Fruit fly (Drosophila melanogaster): ENCODE data around the gene Ubc7.

The Ubc7 gene

dm6 chrX:16607828-16608227, 14.4 kb downstream of the Ubc7 start:
- TF ChIP-seq CG33017 (tag; optimal IDR thresholded peaks at IDR 0.05) = no peak
- peak; percentile 71 for TF ChIP-seq CG14711 (tag; optimal IDR thresholded peaks at IDR 0.05)

- TF ChIP-seq pad (GFP tag; optimal IDR thresholded peaks at IDR 0.05) (peak; percentile 42), CG7101 (tag; optimal IDR thresholded peaks at IDR 0.05) (peak; percentile 18), CG1620 (GFP tag; optimal IDR thresholded peaks at IDR 0.05) (peak; percentile 31), CG5204 (GFP tag; optimal IDR thresholded peaks at IDR 0.05) (no peak), kay (GFP tag; ENCODE audit: borderline replicate concordance) (no peak), Clk (GFP tag; optimal IDR thresholded peaks at IDR 0.05) (no peak), CG33017 (tag; optimal IDR thresholded peaks at IDR 0.05) (peak; percentile 6), Mnt (GFP tag; optimal IDR thresholded peaks at IDR 0.05) (peak; percentile 51), cnc (optimal IDR thresholded peaks at IDR 0.05) (no peak), CG12768 (GFP tag; optimal IDR thresholded peaks at IDR 0.05) (no peak), Crg-1 (GFP tag; optimal IDR thresholded peaks at IDR 0.05) (peak; percentile 39), bab1 (GFP tag; optimal IDR thresholded peaks at IDR 0.05) (peak; percentile 30), CG7045 (GFP tag; optimal IDR thresholded peaks at IDR 0.05) (no peak), toe (GFP tag; optimal IDR thresholded peaks at IDR 0.05) (no peak), ovo (GFP tag; optimal IDR thresholded peaks at IDR 0.05) (no peak), CG14711 (tag; optimal IDR thresholded peaks at IDR 0.05) (no peak), tj (GFP tag; optimal IDR thresholded peaks at IDR 0.05) (peak; percentile 43), CG11617 (GFP tag; optimal IDR thresholded peaks at IDR 0.05) (peak; percentile 29), Hr96 (GFP tag; optimal IDR thresholded peaks at IDR 0.05) (no peak), cic (GFP tag; optimal IDR thresholded peaks at IDR 0.05) (no peak)
Observed at dm6 chrX:16610601-16611058, 17.2 kb downstream of the Ubc7 start, which contains the start of gene mbt. Gene mbt, plus strand, starts transcription at chrX:16610685.

- no peak for TF ChIP-seq pad (GFP tag; optimal IDR thresholded peaks at IDR 0.05)
- no peak for TF ChIP-seq CG12768 (GFP tag; optimal IDR thresholded peaks at IDR 0.05)
- TF ChIP-seq CG7101 (tag; optimal IDR thresholded peaks at IDR 0.05) = no peak
- no peak for TF ChIP-seq Mnt (GFP tag; optimal IDR thresholded peaks at IDR 0.05)
- TF ChIP-seq Hr96 (GFP tag; optimal IDR thresholded peaks at IDR 0.05) = no peak
- no peak for TF ChIP-seq CG7045 (GFP tag; optimal IDR thresholded peaks at IDR 0.05)
- TF ChIP-seq Clk (GFP tag; optimal IDR thresholded peaks at IDR 0.05) = no peak
- no peak for TF ChIP-seq bab1 (GFP tag; optimal IDR thresholded peaks at IDR 0.05)
- TF ChIP-seq tj (GFP tag; optimal IDR thresholded peaks at IDR 0.05) = no peak
- no peak for TF ChIP-seq CG11617 (GFP tag; optimal IDR thresholded peaks at IDR 0.05)
- no peak for TF ChIP-seq cnc (optimal IDR thresholded peaks at IDR 0.05)
- no peak for TF ChIP-seq toe (GFP tag; optimal IDR thresholded peaks at IDR 0.05)
Observed at dm6 chrX:16616773-16617738, 23.6 kb downstream of the Ubc7 start.

dm6 chrX:16618724-16619123, 25.2 kb downstream of the Ubc7 start:
- TF ChIP-seq CG14711 (tag; optimal IDR thresholded peaks at IDR 0.05) (no peak), Hr96 (GFP tag; optimal IDR thresholded peaks at IDR 0.05) (no peak), CG33017 (tag; optimal IDR thresholded peaks at IDR 0.05) (no peak), tj (GFP tag; optimal IDR thresholded peaks at IDR 0.05) (no peak), CG5204 (GFP tag; optimal IDR thresholded peaks at IDR 0.05) (no peak), toe (GFP tag; optimal IDR thresholded peaks at IDR 0.05) (no peak), Crg-1 (GFP tag; optimal IDR thresholded peaks at IDR 0.05) (no peak), pad (GFP tag; optimal IDR thresholded peaks at IDR 0.05) (no peak), kay (GFP tag; ENCODE audit: borderline replicate concordance) (no peak), CG11617 (GFP tag; optimal IDR thresholded peaks at IDR 0.05) (no peak), CG12768 (GFP tag; optimal IDR thresholded peaks at IDR 0.05) (no peak)

- no peak for TF ChIP-seq cnc (optimal IDR thresholded peaks at IDR 0.05)
Observed at dm6 chrX:16621462-16621861, 28.0 kb downstream of the Ubc7 start, which contains the start of gene CG9782. Gene CG9782, minus strand, starts transcription at chrX:16621589.

- no peak for TF ChIP-seq ovo (GFP tag; optimal IDR thresholded peaks at IDR 0.05)
- TF ChIP-seq Clk (GFP tag; optimal IDR thresholded peaks at IDR 0.05) = no peak
- TF ChIP-seq CG5204 (GFP tag; optimal IDR thresholded peaks at IDR 0.05) = no peak
- TF ChIP-seq CG14711 (tag; optimal IDR thresholded peaks at IDR 0.05) = no peak
- TF ChIP-seq Mnt (GFP tag; optimal IDR thresholded peaks at IDR 0.05) = no peak
- no peak for TF ChIP-seq pad (GFP tag; optimal IDR thresholded peaks at IDR 0.05)
- no peak for TF ChIP-seq CG33017 (tag; optimal IDR thresholded peaks at IDR 0.05)
- no peak for TF ChIP-seq tj (GFP tag; optimal IDR thresholded peaks at IDR 0.05)
- TF ChIP-seq kay (GFP tag; ENCODE audit: borderline replicate concordance) = no peak
- no peak for TF ChIP-seq Crg-1 (GFP tag; optimal IDR thresholded peaks at IDR 0.05)
- TF ChIP-seq cnc (optimal IDR thresholded peaks at IDR 0.05) = no peak
- TF ChIP-seq bab1 (GFP tag; optimal IDR thresholded peaks at IDR 0.05) = no peak
Observed at dm6 chrX:16623524-16623923, 30.0 kb downstream of the Ubc7 start.

- TF ChIP-seq CG7101 (tag; optimal IDR thresholded peaks at IDR 0.05) (no peak), CG1620 (GFP tag; optimal IDR thresholded peaks at IDR 0.05) (no peak), ovo (GFP tag; optimal IDR thresholded peaks at IDR 0.05) (no peak), cic (GFP tag; optimal IDR thresholded peaks at IDR 0.05) (no peak), Clk (GFP tag; optimal IDR thresholded peaks at IDR 0.05) (no peak), tj (GFP tag; optimal IDR thresholded peaks at IDR 0.05) (no peak), pad (GFP tag; optimal IDR thresholded peaks at IDR 0.05) (no peak), kay (GFP tag; ENCODE audit: borderline replicate concordance) (no peak), CG33017 (tag; optimal IDR thresholded peaks at IDR 0.05) (no peak), Hr96 (GFP tag; optimal IDR thresholded peaks at IDR 0.05) (no peak), Crg-1 (GFP tag; optimal IDR thresholded peaks at IDR 0.05) (no peak), CG14711 (tag; optimal IDR thresholded peaks at IDR 0.05) (no peak), CG11617 (GFP tag; optimal IDR thresholded peaks at IDR 0.05) (no peak), CG7045 (GFP tag; optimal IDR thresholded peaks at IDR 0.05) (no peak), CG5204 (GFP tag; optimal IDR thresholded peaks at IDR 0.05) (no peak), Mnt (GFP tag; optimal IDR thresholded peaks at IDR 0.05) (no peak), toe (GFP tag; optimal IDR thresholded peaks at IDR 0.05) (no peak), CG12768 (GFP tag; optimal IDR thresholded peaks at IDR 0.05) (no peak), bab1 (GFP tag; optimal IDR thresholded peaks at IDR 0.05) (no peak)
Observed at dm6 chrX:16624519-16624918, 31.0 kb downstream of the Ubc7 start.

All from whole organism, adult.